Fruit fly (Drosophila melanogaster): Measurements from ENCODE around the gene noc.

The noc gene

dm6 chr2L:14519251-14519650, 28.6 kb downstream of the noc start (continued):
- TF ChIP-seq pan (optimal IDR thresholded peaks at IDR 0.05) (peak in 1 of 2 experiments; percentile 22), pan (GFP tag; optimal IDR thresholded peaks at IDR 0.05 in 1 of 2, IDR thresholded peaks at IDR 0.05 in 1 of 2) (no peak), fru (optimal IDR thresholded peaks at IDR 0.05) (no peak), CG7839 (tag; optimal IDR thresholded peaks at IDR 0.05) (peak; percentile 56), Xrp1 (GFP tag; IDR thresholded peaks at IDR 0.05) (peak; percentile 69), Nf-YB (GFP tag; optimal IDR thresholded peaks at IDR 0.05) (peak; percentile 20), fd3F (GFP tag; optimal IDR thresholded peaks at IDR 0.05) (peak; percentile 11), ac (GFP tag; optimal IDR thresholded peaks at IDR 0.05) (no peak), CG4424 (GFP tag; optimal IDR thresholded peaks at IDR 0.05) (peak; percentile 59), CG18476 (GFP tag; optimal IDR thresholded peaks at IDR 0.05) (peak; percentile 19), ssp (GFP tag; IDR thresholded peaks at IDR 0.05) (no peak), onecut (GFP tag; IDR thresholded peaks at IDR 0.05) (no peak), NC2α (GFP tag; optimal IDR thresholded peaks at IDR 0.05) (no peak), yki (optimal IDR thresholded peaks at IDR 0.05) (no peak), CG7271 (tag; optimal IDR thresholded peaks at IDR 0.05) (no peak), CG7357 (GFP tag; IDR thresholded peaks at IDR 0.05) (no peak; the same call in 2 of the 3 replicates), pzg (GFP tag; optimal IDR thresholded peaks at IDR 0.05) (no peak), CG34422 (GFP tag; IDR thresholded peaks at IDR 0.05) (no peak), HmgZ (tag; optimal IDR thresholded peaks at IDR 0.05) (no peak), CG8359 (GFP tag; optimal IDR thresholded peaks at IDR 0.05; ENCODE audit: borderline replicate concordance) (no peak), nerfin-2 (GFP tag; IDR thresholded peaks at IDR 0.05; ENCODE audit: partially characterized antibody) (no peak), fd102C (GFP tag; optimal IDR thresholded peaks at IDR 0.05) (no peak), Sox100B (GFP tag; optimal IDR thresholded peaks at IDR 0.05) (peak; percentile 22), E2f2 (GFP tag; IDR thresholded peaks at IDR 0.05) (peak; percentile 42; the same call in 1 of the 2 replicates), CG14860 (GFP tag; IDR thresholded peaks at IDR 0.05; ENCODE audit: partially characterized antibody) (no peak), seq (GFP tag; IDR thresholded peaks at IDR 0.05) (0 out of 2 replicates have a peak, but pooled peaks have one; percentile 40), Jarid2 (GFP tag; optimal IDR thresholded peaks at IDR 0.05) (no peak), CG13296 (GFP tag; optimal IDR thresholded peaks at IDR 0.05) (no peak), CG9876 (GFP tag; optimal IDR thresholded peaks at IDR 0.05) (no peak), H2.0 (GFP tag; IDR thresholded peaks at IDR 0.05) (0 out of 2 replicates have a peak, but pooled peaks have one; percentile 7), Asciz (GFP tag; optimal IDR thresholded peaks at IDR 0.05) (no peak), C15 (GFP tag; IDR thresholded peaks at IDR 0.05) (no peak), vvl (GFP tag; IDR thresholded peaks at IDR 0.05) (peak; percentile 86), CG17612 (GFP tag; IDR thresholded peaks at IDR 0.05) (no peak), lab (GFP tag; optimal IDR thresholded peaks at IDR 0.05) (no peak), CG15269 (tag; optimal IDR thresholded peaks at IDR 0.05) (peak; percentile 41), Rx (GFP tag; IDR thresholded peaks at IDR 0.05) (no peak), dpn (GFP tag; optimal IDR thresholded peaks at IDR 0.05) (peak in 1 of 2 experiments; percentile 3), CG17361 (GFP tag; IDR thresholded peaks at IDR 0.05) (peak; percentile 42; the same call in 1 of the 3 replicates), Opbp (GFP tag; IDR thresholded peaks at IDR 0.05; ENCODE audit: partially characterized antibody) (no peak), CG1529 (GFP tag; optimal IDR thresholded peaks at IDR 0.05) (peak; percentile 8), ci (GFP tag; IDR thresholded peaks at IDR 0.05) (peak; percentile 59; the same call in 1 of the 3 replicates), Doc3 (GFP tag; IDR thresholded peaks at IDR 0.05; ENCODE audit: partially characterized antibody) (no peak), Nf-YC (tag; optimal IDR thresholded peaks at IDR 0.05) (no peak), stwl (tag; optimal IDR thresholded peaks at IDR 0.05) (no peak), CG4404 (GFP tag; IDR thresholded peaks at IDR 0.05) (0 out of 2 replicates have a peak, but pooled peaks have one; percentile 37), CG11560 (tag; IDR thresholded peaks at IDR 0.05) (peak; percentile 29; the same call in 1 of the 3 replicates), eve (GFP tag; optimal IDR thresholded peaks at IDR 0.05) (peak in 1 of 2 experiments; percentile 38), tap (tag; optimal IDR thresholded peaks at IDR 0.05) (no peak), toy (GFP tag; IDR thresholded peaks at IDR 0.05) (no peak), sr (GFP tag; IDR thresholded peaks at IDR 0.05) (no peak), CG9817 (tag; optimal IDR thresholded peaks at IDR 0.05) (no peak)

Measured in whole organism, embryonic.